Fruit fly (Drosophila melanogaster): ENCODE results near the gene Cyp9f3.

Cyp9f3 gene

DNA sequence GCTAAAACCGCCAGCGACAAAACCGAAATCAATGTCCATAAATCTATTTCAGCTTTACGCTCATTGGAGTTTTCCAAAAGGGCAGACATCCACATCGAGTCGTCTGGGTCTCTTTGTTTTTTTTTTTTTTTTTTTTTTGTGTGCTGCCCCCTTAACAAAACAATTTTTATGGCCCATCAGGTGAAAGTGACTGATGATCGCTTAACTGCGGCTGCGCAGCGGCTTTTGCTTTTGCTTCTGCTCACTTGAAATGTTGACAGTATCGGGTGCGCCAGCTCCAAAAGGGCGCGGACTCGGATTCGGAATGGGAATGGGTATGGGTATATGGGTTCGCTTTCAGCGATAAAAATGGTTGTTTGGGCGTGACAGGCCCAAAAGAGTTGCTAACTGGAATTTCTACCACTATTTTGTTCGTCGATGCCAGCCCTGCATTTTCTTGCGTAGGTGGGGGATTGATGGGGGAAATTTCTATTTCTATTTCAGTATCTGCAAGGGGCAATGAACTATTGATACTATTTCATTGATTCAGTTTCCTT is 36.7 kb downstream of the Cyp9f3 start:
- TF ChIP-seq ovo (GFP tag; optimal IDR thresholded peaks at IDR 0.05) (no peak), Crg-1 (GFP tag; optimal IDR thresholded peaks at IDR 0.05) (no peak), kay (GFP tag; ENCODE audit: borderline replicate concordance) (no peak), Clk (GFP tag; optimal IDR thresholded peaks at IDR 0.05) (no peak), cnc (optimal IDR thresholded peaks at IDR 0.05) (no peak), bab1 (GFP tag; optimal IDR thresholded peaks at IDR 0.05) (no peak), tj (GFP tag; optimal IDR thresholded peaks at IDR 0.05) (no peak), CG7045 (GFP tag; optimal IDR thresholded peaks at IDR 0.05) (no peak), Hr96 (GFP tag; optimal IDR thresholded peaks at IDR 0.05) (no peak), CG33017 (tag; optimal IDR thresholded peaks at IDR 0.05) (no peak)

DNA sequence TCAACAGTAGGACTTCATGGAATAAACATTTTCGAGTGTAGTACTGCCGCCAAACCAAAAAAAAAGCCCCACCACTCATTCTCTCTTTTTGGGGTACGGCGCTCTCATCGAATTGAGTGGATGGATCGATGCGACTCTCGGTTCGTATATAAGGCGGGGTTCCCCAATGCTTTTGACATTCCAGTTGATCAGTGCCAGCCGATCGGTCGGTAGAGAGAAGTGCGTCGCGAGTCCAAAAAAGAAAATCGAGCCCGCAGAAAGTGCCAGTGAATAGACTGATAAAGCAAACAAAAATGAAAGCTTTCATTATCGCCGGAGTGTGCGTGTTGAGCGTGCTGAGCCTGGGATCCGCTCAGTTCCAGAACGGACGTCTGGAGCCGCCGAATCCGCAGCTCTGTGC is 38.9 kb downstream of the Cyp9f3 start, which contains the start of gene CG4115:
CG4115 (plus strand) TSS at position 172 of the 400 bp plus-strand sequence.
- no peak for TF ChIP-seq Crg-1 (GFP tag; optimal IDR thresholded peaks at IDR 0.05)
- no peak for TF ChIP-seq CG1620 (GFP tag; optimal IDR thresholded peaks at IDR 0.05)
- TF ChIP-seq kay (GFP tag; ENCODE audit: borderline replicate concordance) = no peak
- TF ChIP-seq CG11617 (GFP tag; optimal IDR thresholded peaks at IDR 0.05) = no peak
- TF ChIP-seq CG33017 (tag; optimal IDR thresholded peaks at IDR 0.05) = no peak
- TF ChIP-seq toe (GFP tag; optimal IDR thresholded peaks at IDR 0.05) = no peak
- no peak for TF ChIP-seq CG14711 (tag; optimal IDR thresholded peaks at IDR 0.05)
- TF ChIP-seq CG7045 (GFP tag; optimal IDR thresholded peaks at IDR 0.05) = no peak
- TF ChIP-seq tj (GFP tag; optimal IDR thresholded peaks at IDR 0.05) = no peak
- no peak for TF ChIP-seq bab1 (GFP tag; optimal IDR thresholded peaks at IDR 0.05)
- TF ChIP-seq CG5204 (GFP tag; optimal IDR thresholded peaks at IDR 0.05) = no peak
- TF ChIP-seq pad (GFP tag; optimal IDR thresholded peaks at IDR 0.05) = no peak
- TF ChIP-seq ovo (GFP tag; optimal IDR thresholded peaks at IDR 0.05) = no peak
- no peak for TF ChIP-seq Hr96 (GFP tag; optimal IDR thresholded peaks at IDR 0.05)
- no peak for TF ChIP-seq cnc (optimal IDR thresholded peaks at IDR 0.05)
- no peak for TF ChIP-seq CG7101 (tag; optimal IDR thresholded peaks at IDR 0.05)
- no peak for TF ChIP-seq Clk (GFP tag; optimal IDR thresholded peaks at IDR 0.05)
- TF ChIP-seq cic (GFP tag; optimal IDR thresholded peaks at IDR 0.05) = no peak
- TF ChIP-seq CG12768 (GFP tag; optimal IDR thresholded peaks at IDR 0.05) = no peak

DNA sequence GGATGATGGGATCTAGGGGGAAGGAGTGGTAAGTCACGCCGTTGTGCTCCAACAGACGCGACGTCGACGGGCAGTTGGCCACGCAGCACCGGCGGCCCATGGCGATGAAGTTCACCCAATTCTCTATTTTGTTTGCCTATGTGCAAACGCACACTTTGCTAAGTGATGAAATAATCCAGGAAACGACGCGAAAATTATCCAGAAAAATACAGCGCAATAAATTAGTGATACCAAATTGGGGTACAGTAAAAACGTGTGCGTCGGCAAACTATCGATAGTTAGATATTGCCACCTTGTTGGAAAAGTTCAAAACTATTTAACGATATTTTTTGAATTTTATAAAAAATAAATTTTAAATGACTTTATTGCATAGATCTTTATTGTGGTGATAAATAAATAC is 42.7 kb downstream of the Cyp9f3 start, which contains the start of gene MBD-R2:
MBD-R2 (minus strand) TSS at position 222 of the 400 bp plus-strand sequence.
- TF ChIP-seq Mnt (GFP tag; optimal IDR thresholded peaks at IDR 0.05) = peak; percentile 31
- no peak for TF ChIP-seq toe (GFP tag; optimal IDR thresholded peaks at IDR 0.05)
- peak; percentile 19 for TF ChIP-seq bab1 (GFP tag; optimal IDR thresholded peaks at IDR 0.05)
- TF ChIP-seq cic (GFP tag; optimal IDR thresholded peaks at IDR 0.05) = no peak

DNA sequence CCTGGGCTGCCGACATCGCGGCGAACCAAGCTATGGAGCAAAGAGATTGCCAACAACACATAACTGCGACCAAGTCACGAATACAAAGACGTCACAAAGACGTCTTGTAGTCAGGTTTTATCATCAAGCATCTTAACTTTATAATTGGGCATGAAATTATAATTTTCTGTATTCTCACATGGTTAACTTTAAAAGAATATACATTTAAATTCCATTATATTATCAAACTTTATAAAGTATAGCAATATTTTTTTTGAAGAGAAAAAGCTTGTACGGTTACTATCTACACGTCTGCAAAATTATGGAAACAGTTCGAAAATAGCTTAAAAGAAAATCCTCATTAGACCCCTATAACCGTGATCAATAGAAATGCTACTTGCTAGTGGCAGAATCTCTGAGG is 46.7 kb downstream of the Cyp9f3 start, which contains the start of gene CG10041:
CG10041 (minus strand) TSS at position 101 of the 400 bp plus-strand sequence.
- TF ChIP-seq Hr96 (GFP tag; optimal IDR thresholded peaks at IDR 0.05) (no peak), CG5204 (GFP tag; optimal IDR thresholded peaks at IDR 0.05) (no peak), kay (GFP tag; ENCODE audit: borderline replicate concordance) (no peak), Crg-1 (GFP tag; optimal IDR thresholded peaks at IDR 0.05) (no peak), cic (GFP tag; optimal IDR thresholded peaks at IDR 0.05) (no peak), ovo (GFP tag; optimal IDR thresholded peaks at IDR 0.05) (no peak), CG1620 (GFP tag; optimal IDR thresholded peaks at IDR 0.05) (no peak), Clk (GFP tag; optimal IDR thresholded peaks at IDR 0.05) (no peak), pad (GFP tag; optimal IDR thresholded peaks at IDR 0.05) (no peak), toe (GFP tag; optimal IDR thresholded peaks at IDR 0.05) (no peak), bab1 (GFP tag; optimal IDR thresholded peaks at IDR 0.05) (no peak), CG33017 (tag; optimal IDR thresholded peaks at IDR 0.05) (no peak), cnc (optimal IDR thresholded peaks at IDR 0.05) (no peak), CG11617 (GFP tag; optimal IDR thresholded peaks at IDR 0.05) (no peak), CG7101 (tag; optimal IDR thresholded peaks at IDR 0.05) (no peak), tj (GFP tag; optimal IDR thresholded peaks at IDR 0.05) (no peak), CG7045 (GFP tag; optimal IDR thresholded peaks at IDR 0.05) (no peak), Mnt (GFP tag; optimal IDR thresholded peaks at IDR 0.05) (no peak), CG12768 (GFP tag; optimal IDR thresholded peaks at IDR 0.05) (no peak)

DNA sequence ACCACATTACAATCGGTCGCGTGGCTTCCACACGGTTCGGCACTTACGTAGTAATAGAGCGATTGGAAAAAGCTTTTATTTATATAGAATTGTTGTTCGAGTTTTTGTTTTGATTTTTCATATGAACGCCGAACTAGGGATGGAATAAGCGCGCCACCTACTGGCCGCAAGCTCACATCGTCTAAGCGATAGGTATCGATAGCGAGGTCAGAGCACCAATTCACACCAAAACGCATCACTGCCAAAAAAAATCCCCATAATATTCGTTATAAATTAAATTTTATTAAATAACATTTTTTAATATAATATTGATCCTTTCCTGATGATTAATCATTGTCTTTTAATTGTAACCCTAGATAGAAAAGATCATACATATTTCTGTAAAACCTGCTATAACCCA is 48.2 kb downstream of the Cyp9f3 start, which contains the start of gene CG10038:
CG10038 (minus strand) TSS at position 148 of the 400 bp plus-strand sequence.
- TF ChIP-seq CG1620 (GFP tag; optimal IDR thresholded peaks at IDR 0.05) = peak; percentile 4
- TF ChIP-seq bab1 (GFP tag; optimal IDR thresholded peaks at IDR 0.05) = peak; percentile 39
- peak; percentile 27 for TF ChIP-seq toe (GFP tag; optimal IDR thresholded peaks at IDR 0.05)
- TF ChIP-seq CG11617 (GFP tag; optimal IDR thresholded peaks at IDR 0.05) = no peak
- TF ChIP-seq Hr96 (GFP tag; optimal IDR thresholded peaks at IDR 0.05) = no peak
- TF ChIP-seq CG5204 (GFP tag; optimal IDR thresholded peaks at IDR 0.05) = no peak
- TF ChIP-seq pad (GFP tag; optimal IDR thresholded peaks at IDR 0.05) = no peak

DNA sequence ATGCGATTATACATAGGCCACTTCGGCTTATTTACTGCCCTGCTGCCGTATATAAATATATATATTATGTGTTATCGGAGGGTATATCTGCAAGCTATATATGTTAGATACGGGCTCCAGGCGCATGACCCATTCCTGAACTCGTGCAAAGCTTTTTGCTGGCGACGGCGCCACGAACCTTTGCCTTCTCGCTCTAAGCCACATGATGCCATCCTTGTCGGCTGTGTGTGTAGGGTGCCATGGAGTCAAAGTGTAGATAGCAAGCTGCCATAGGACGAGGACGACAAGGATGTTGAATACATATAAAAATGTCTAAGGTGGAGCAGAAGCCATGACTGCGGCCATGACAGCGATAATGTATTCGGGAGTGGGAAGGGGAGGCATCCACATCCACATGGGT is 51.1 kb downstream of the Cyp9f3 start:
- TF ChIP-seq tj (GFP tag; optimal IDR thresholded peaks at IDR 0.05) (no peak), cnc (optimal IDR thresholded peaks at IDR 0.05) (no peak), kay (GFP tag; ENCODE audit: borderline replicate concordance) (peak; percentile 45), CG1620 (GFP tag; optimal IDR thresholded peaks at IDR 0.05) (no peak)
